Fruit fly (Drosophila melanogaster): Measurements from ENCODE around the gene Cpr76Bb.

DNA sequence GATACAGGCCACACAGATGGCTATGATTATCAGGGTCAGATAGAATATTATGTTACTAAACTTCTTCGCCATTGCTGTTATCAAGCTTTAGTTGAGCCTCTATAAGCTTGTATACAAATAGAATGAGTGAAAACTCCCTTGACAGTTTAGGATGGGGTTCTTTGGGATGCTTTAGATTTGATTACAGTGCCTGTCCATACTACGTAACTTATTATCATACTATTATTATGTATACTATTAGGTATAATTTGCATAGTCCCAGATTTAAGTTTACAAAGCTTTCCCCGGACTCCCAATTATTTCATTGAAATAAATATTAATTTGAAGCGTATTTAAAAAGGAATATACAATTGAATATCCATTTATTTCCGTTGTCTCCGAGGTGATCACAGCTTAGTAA lies 33.1 kb upstream of the Cpr76Bb start, which contains the start of gene brv1:
- TF ChIP-seq fru (GFP tag; optimal IDR thresholded peaks at IDR 0.05), result no peak
- TF ChIP-seq Sp1 (GFP tag; optimal IDR thresholded peaks at IDR 0.05), result no peak
- TF ChIP-seq CG9705 (GFP tag; optimal IDR thresholded peaks at IDR 0.05), result no peak
- TF ChIP-seq Dfd (GFP tag; optimal IDR thresholded peaks at IDR 0.05), result no peak

Data from whole organism, wandering third instar larva.